Worm (Caenorhabditis elegans) whole organism, L2 larva: ENCODE measurements around the gene glb-17.

Experiments
- lin-11 ChIP-seq: fragments of 150-350 bp; sonication (generic microtip); optimal IDR thresholded peaks from 2 replicates; lab custom pipeline; 2014; ENCODE audit warnings: missing biosample characterization, missing genetic modification characterization, inconsistent platforms, mixed read lengths
- mdl-1 ChIP-seq, 2 experiments: fragments of 150-350 bp in 1 of 2; sonication (generic microtip) in 1 of 2; optimal IDR thresholded peaks; 2 replicates each; lab custom pipeline; 2017; ENCODE audit warnings: missing biosample characterization in 2 of 2, missing genetic modification characterization in 2 of 2
- nhr-237 ChIP-seq: fragments of 150-350 bp; optimal IDR thresholded peaks from 2 replicates; lab custom pipeline; 2014; ENCODE audit warnings: missing biosample characterization, missing genetic modification characterization

DNA sequence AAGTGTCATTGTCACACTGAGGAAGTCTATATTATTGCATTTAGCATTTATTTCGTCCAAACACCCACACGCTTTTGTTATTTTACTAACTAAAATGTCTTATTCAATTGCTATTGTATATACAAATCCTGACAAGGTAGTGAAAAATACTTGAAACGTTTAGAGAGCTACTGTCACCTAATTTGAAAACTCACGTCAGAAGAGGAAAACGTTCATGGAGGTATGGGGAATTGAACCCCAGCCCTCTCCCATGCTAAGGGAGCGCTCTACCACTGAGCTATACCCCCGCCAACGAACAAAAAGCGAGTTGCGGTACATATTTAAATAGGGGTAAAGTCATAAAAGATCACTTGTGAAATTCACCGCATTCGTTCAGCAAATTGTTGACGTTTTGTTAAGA, 45.8 kb upstream of the glb-17 start:
- TF ChIP-seq mdl-1 (tag; optimal IDR thresholded peaks at IDR 0.05; lab: Kevin White, UChicago) (no peak), nhr-237 (tag; lab: Kevin White, UChicago) (no peak), lin-11 (no peak)
